Fruit fly (Drosophila melanogaster): Measurements from ENCODE around the gene CG11786.

- TF ChIP-seq CTCF (optimal IDR thresholded peaks at IDR 0.05) = peak in 1 of 2 experiments; percentile 30
- no peak for TF ChIP-seq CG8478 (optimal IDR thresholded peaks at IDR 0.05)
Observed at dm6 chr3R:25080446-25080845, 34.3 kb downstream of the CG11786 start.

Data from S2 (cell line).